Worm (Caenorhabditis elegans): Measurements from ENCODE around the gene wago-10.
A peak's percentile ranks its signal among the peaks of the same experiment; 100 is the strongest.

wago-10 gene

DNA sequence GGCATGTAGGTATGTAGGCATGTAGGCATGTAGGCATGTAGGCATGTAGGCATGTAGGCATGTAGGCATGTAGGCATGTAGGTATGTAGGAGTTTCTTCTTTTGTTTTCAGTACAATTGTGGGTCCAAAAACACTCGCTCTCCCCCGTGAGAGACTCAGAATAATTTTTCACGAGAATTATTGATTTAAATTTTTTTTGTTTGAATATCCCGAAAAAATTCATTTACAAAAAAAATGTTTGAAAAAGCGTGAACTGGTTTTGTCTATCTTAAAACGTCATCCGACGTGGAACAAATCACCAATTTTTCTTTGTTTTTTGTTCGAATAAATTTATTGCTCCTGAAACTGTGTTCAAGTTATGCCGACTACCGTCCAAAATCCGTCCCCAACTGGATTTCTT, at the start of gene wago-10:
Gene wago-10 (plus strand): TSS at position 301 of the 400 bp plus-strand sequence.
- TF ChIP-seq nfya-2 (GFP tag; IDR thresholded peaks at IDR 0.05) (no peak), egl-18 (GFP tag; IDR thresholded peaks at IDR 0.05) (0 out of 2 replicates have a peak, but pooled peaks have one; percentile 31)

- peak; percentile 74 for TF ChIP-seq zfh-2 (GFP tag; conservative IDR thresholded peaks at IDR 0.05)
- no peak for TF ChIP-seq T26A5.8 (tag; optimal IDR thresholded peaks at IDR 0.05)
These were observed 47.4 kb upstream of the wago-10 start for ce11 chrV:295802-296201.

DNA sequence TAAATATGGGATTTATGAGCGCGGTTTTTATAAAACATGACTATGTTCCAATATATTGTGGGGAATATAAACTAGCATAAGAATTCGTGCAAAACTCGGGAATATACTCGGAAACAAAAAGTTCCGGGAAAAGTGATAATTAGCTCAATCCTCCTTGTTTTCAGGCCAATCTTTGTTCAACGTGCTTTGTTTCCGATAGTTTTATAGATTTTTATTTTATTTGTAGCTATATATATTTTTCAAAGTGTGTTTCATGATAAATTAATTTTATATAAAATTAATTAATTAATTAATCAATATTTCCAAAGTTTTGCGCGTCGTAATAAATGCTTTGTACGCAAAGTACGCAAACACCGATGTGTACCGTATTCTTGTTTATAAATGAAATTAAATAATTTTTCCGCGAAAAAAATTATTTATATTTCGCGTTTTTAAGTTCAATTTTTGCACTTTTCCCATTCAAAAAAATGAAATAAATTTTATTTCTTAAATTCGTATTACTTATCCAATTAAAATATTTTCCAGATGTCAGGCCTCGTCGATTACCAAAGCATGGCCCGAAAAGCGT, 45.7 kb upstream of the wago-10 start, which contains the start of gene F33E11.2:
Gene F33E11.2 (plus strand): TSS at position 524 of the 568 bp plus-strand sequence.
- TF ChIP-seq madf-6 (GFP tag; IDR thresholded peaks at IDR 0.05) (peak; percentile 71), gei-17 (GFP tag; optimal IDR thresholded peaks at IDR 0.05) (no peak), efl-1 (GFP tag; optimal IDR thresholded peaks at IDR 0.05) (peak; percentile 60), lsl-1 (GFP tag; optimal IDR thresholded peaks at IDR 0.05) (peak; percentile 83), F33H1.4 (GFP tag; IDR thresholded peaks at IDR 0.05) (peak; percentile 33; the same call in 1 of the 2 replicates), madf-8 (GFP tag; conservative IDR thresholded peaks at IDR 0.05) (peak; percentile 63), F37B4.10 (GFP tag; IDR thresholded peaks at IDR 0.05) (no peak), xnd-1 (tag; optimal IDR thresholded peaks at IDR 0.05) (peak; percentile 52), F55B11.4 (tag; optimal IDR thresholded peaks at IDR 0.05; ENCODE audit: borderline replicate concordance, insufficient read depth) (no peak), dox-1 (GFP tag; IDR thresholded peaks at IDR 0.05) (no peak)

- TF ChIP-seq D2030.7 (GFP tag; IDR thresholded peaks at IDR 0.05): no peak
- 0 out of 2 replicates have a peak, but pooled peaks have one; percentile 20 for TF ChIP-seq madf-3 (GFP tag; IDR thresholded peaks at IDR 0.05)
- peak; percentile 76 for TF ChIP-seq zfh-2 (GFP tag; conservative IDR thresholded peaks at IDR 0.05)
- peak; percentile 43 for TF ChIP-seq F52B5.7 (tag; optimal IDR thresholded peaks at IDR 0.05)
- TF ChIP-seq zim-3 (tag; optimal IDR thresholded peaks at IDR 0.05): no peak
- TF ChIP-seq unc-62 (GFP tag; optimal IDR thresholded peaks at IDR 0.05): no peak
- TF ChIP-seq egrh-3 (GFP tag; IDR thresholded peaks at IDR 0.05): peak; percentile 77
- TF ChIP-seq T26A5.8 (tag; optimal IDR thresholded peaks at IDR 0.05): no peak
- 0 out of 2 replicates have a peak, but pooled peaks have one; percentile 40 for TF ChIP-seq ztf-25 (GFP tag; IDR thresholded peaks at IDR 0.05)
These were observed 44.8 kb upstream of the wago-10 start for ce11 chrV:298395-298794.

ce11 chrV:303271-303670, 40.0 kb upstream of the wago-10 start:
- TF ChIP-seq ceh-27 (GFP tag; optimal IDR thresholded peaks at IDR 0.05): no peak
- no peak for TF ChIP-seq bed-2 (GFP tag; IDR thresholded peaks at IDR 0.05)
- TF ChIP-seq madf-6 (GFP tag; IDR thresholded peaks at IDR 0.05): no peak
- TF ChIP-seq zfh-2 (GFP tag; conservative IDR thresholded peaks at IDR 0.05): peak; percentile 88
- peak; percentile 71; the same call in 1 of the 2 replicates for TF ChIP-seq egrh-3 (GFP tag; IDR thresholded peaks at IDR 0.05)

DNA sequence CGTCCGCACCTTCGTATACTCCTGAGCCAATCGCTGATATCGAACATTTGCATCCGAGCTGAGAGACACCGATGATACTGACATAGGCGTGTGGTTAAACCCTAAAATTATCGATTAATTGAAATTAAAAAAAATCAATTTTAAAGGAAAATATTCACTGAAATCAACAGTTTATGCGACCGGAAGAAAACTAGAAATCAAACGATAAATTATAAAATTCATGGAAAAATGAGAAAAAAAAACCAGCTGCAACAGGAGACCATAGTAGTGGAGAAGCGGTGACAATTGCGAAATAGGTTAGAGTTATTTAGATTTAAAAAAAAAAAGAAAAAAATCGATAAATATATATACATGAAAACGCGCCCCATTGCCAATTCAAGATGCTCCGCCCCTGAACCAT, 38.6 kb upstream of the wago-10 start, which contains the start of gene F33E11.3:
Gene F33E11.3 (minus strand): TSS at position 101 of the 400 bp plus-strand sequence.
- TF ChIP-seq snpc-1.1 (tag; optimal IDR thresholded peaks at IDR 0.05; ENCODE audit: insufficient read depth) (no peak), cebp-1 (GFP tag; IDR thresholded peaks at IDR 0.05) (no peak), cebp-1 (tag; optimal IDR thresholded peaks at IDR 0.05) (peak; percentile 71)

ce11 chrV:311485-312090, 31.6 kb upstream of the wago-10 start, which contains the start of gene phf-10:
phf-10 (minus strand) TSS chrV:311565.
- TF ChIP-seq pbrm-1 (GFP tag; IDR thresholded peaks at IDR 0.05): no peak
- no peak for TF ChIP-seq bed-2 (GFP tag; IDR thresholded peaks at IDR 0.05)
- peak; percentile 39 for TF ChIP-seq dpl-1 (GFP tag; optimal IDR thresholded peaks at IDR 0.05)
- 0 out of 2 replicates have a peak, but pooled peaks have one; percentile 26 for TF ChIP-seq madf-8 (GFP tag; conservative IDR thresholded peaks at IDR 0.05)
- no peak for TF ChIP-seq snpc-4 (GFP tag; optimal IDR thresholded peaks at IDR 0.05)
- peak in 1 of 4 experiments; percentile 25 for TF ChIP-seq snpc-4 (tag; optimal IDR thresholded peaks at IDR 0.05)
- TF ChIP-seq dox-1 (GFP tag; IDR thresholded peaks at IDR 0.05): 0 out of 2 replicates have a peak, but pooled peaks have one; percentile 27
- peak; percentile 50; the same call in 1 of the 2 replicates for TF ChIP-seq mcd-1 (GFP tag; IDR thresholded peaks at IDR 0.05)
- peak; percentile 16; the same call in 1 of the 2 replicates for TF ChIP-seq hmg-1.2 (GFP tag; IDR thresholded peaks at IDR 0.05)
- peak; percentile 68 for TF ChIP-seq madf-6 (GFP tag; IDR thresholded peaks at IDR 0.05)
- TF ChIP-seq zim-3 (tag; optimal IDR thresholded peaks at IDR 0.05): no peak
- no peak for TF ChIP-seq Y53G8AR.9 (GFP tag; conservative IDR thresholded peaks at IDR 0.05)
- TF ChIP-seq cebp-2 (GFP tag; IDR thresholded peaks at IDR 0.05): no peak
- no peak for TF ChIP-seq bed-1 (GFP tag; IDR thresholded peaks at IDR 0.05)
